Fruit fly (Drosophila melanogaster) whole organism, embryonic: ENCODE measurements around the gene CG10185.
A peak's percentile ranks its signal among the peaks of the same experiment; 100 is the strongest.

ENCODE experiments used
- ATbp ChIP-seq: fragments of 200-800 bp; sonication (Bioruptor generic); optimal IDR thresholded peaks from 2 replicates; lab custom pipeline; 2017; ENCODE audit warnings: missing biosample characterization, mild to moderate bottlenecking, missing genetic modification characterization, missing genetic modification reagents
- Awh ChIP-seq: fragments of 200-800 bp; sonication (Bioruptor generic); IDR thresholded peaks from 2 replicates; pipeline ENCODE4, ENCODE4 v1.3.6; 2022; ENCODE audit warnings: missing biosample characterization, missing genetic modification characterization
- CG10959 ChIP-seq: fragments of 200-800 bp; sonication (Bioruptor generic); IDR thresholded peaks from 2 replicates; pipeline ENCODE4 v1.3.6; 2022; ENCODE audit warnings: missing biosample characterization, missing genetic modification characterization
- CG12071 ChIP-seq: fragments of 200-800 bp; sonication (Bioruptor generic); optimal IDR thresholded peaks from 3 replicates; lab custom pipeline; 2018; ENCODE audit warnings: missing biosample characterization, mild to moderate bottlenecking, missing genetic modification characterization
- CG12391 ChIP-seq: fragments of 200-800 bp; sonication (Bioruptor generic); optimal IDR thresholded peaks from 3 replicates; lab custom pipeline; 2018; ENCODE audit warnings: missing biosample characterization, mild to moderate bottlenecking, missing genetic modification characterization, moderate library complexity
- CG12659 ChIP-seq: fragments of 200-800 bp; sonication (Bioruptor generic); optimal IDR thresholded peaks from 3 replicates; lab custom pipeline; 2017; ENCODE audit warnings: mild to moderate bottlenecking, missing biosample characterization, missing genetic modification reagents, missing genetic modification characterization
- CG12744 ChIP-seq: fragments of 200-800 bp; sonication (Bioruptor generic); optimal IDR thresholded peaks from 2 replicates; lab custom pipeline; 2016; ENCODE audit warnings: missing biosample characterization, missing genetic modification characterization
- CG13894 ChIP-seq: fragments of 200-800 bp; sonication (Bioruptor generic); optimal IDR thresholded peaks from 3 replicates; lab custom pipeline; 2018; ENCODE audit warnings: missing biosample characterization, mild to moderate bottlenecking, missing genetic modification characterization, moderate library complexity
- CG14667 ChIP-seq: fragments of 200-800 bp; sonication (Bioruptor generic); IDR thresholded peaks from 2 replicates; pipeline ENCODE4 v1.3.6; 2022; ENCODE audit warnings: missing biosample characterization, missing genetic modification characterization
- CG14860 ChIP-seq: fragments of 200-800 bp; sonication (Bioruptor generic); IDR thresholded peaks from 3 replicates; pipeline ENCODE4 v1.3.6; 2022; ENCODE audit warnings: missing biosample characterization, missing genetic modification characterization; ENCODE audit not compliant: partially characterized antibody
- CG16863 ChIP-seq: fragments of 200-800 bp; sonication (Bioruptor generic); optimal IDR thresholded peaks from 3 replicates; lab custom pipeline; 2016; ENCODE audit warnings: missing biosample characterization, missing genetic modification characterization
- CG17328 ChIP-seq: fragments of 200-800 bp; sonication (Bioruptor generic); IDR thresholded peaks from 2 replicates; pipeline ENCODE4 v1.3.6; 2022; ENCODE audit warnings: missing biosample characterization, missing genetic modification characterization
- CG17612 ChIP-seq: fragments of 200-800 bp; sonication (Bioruptor generic); IDR thresholded peaks from 2 replicates; pipeline ENCODE4 v1.3.6; 2022; ENCODE audit warnings: missing biosample characterization, missing genetic modification characterization
- CG3065 ChIP-seq: fragments of 200-800 bp; sonication (Bioruptor generic); optimal IDR thresholded peaks from 2 replicates; lab custom pipeline; 2016; ENCODE audit warnings: missing biosample characterization, missing genetic modification characterization
- CG31365 ChIP-seq: fragments of 200-800 bp; sonication (Bioruptor generic); optimal IDR thresholded peaks from 2 replicates; lab custom pipeline; 2018; ENCODE audit warnings: missing biosample characterization, mild to moderate bottlenecking, missing genetic modification characterization
- CG34224 ChIP-seq: fragments of 200-800 bp; sonication (Bioruptor generic); IDR thresholded peaks from 3 replicates; pipeline ENCODE4 v1.3.6; 2022; ENCODE audit warnings: missing biosample characterization, missing genetic modification characterization; ENCODE audit not compliant: partially characterized antibody
- CG4424 ChIP-seq: fragments of 200-800 bp; sonication (Bioruptor generic); optimal IDR thresholded peaks from 3 replicates; lab custom pipeline; 2016; ENCODE audit warnings: missing biosample characterization, missing genetic modification characterization
- CG5953 ChIP-seq: fragments of 200-800 bp; sonication (Bioruptor generic); IDR thresholded peaks from 2 replicates; pipeline ENCODE4 v1.3.6; 2022; ENCODE audit warnings: missing biosample characterization, missing genetic modification characterization
- CG6683 ChIP-seq: fragments of 200-800 bp; sonication (Bioruptor generic); optimal IDR thresholded peaks from 2 replicates; lab custom pipeline; 2017; ENCODE audit warnings: missing biosample characterization, mild to moderate bottlenecking, missing genetic modification characterization, missing genetic modification reagents
- CG8944 ChIP-seq: fragments of 200-800 bp; sonication (Bioruptor generic); optimal IDR thresholded peaks from 3 replicates; lab custom pipeline; 2016; ENCODE audit warnings: missing biosample characterization, missing genetic modification characterization
- CG9817 ChIP-seq: fragments of 200-800 bp; sonication (Bioruptor generic); optimal IDR thresholded peaks from 2 replicates; lab custom pipeline; 2018; ENCODE audit warnings: missing biosample characterization, mild to moderate bottlenecking, missing genetic modification characterization, moderate library complexity
- CTCF ChIP-seq: fragments of 200-800 bp; sonication (Bioruptor generic); optimal IDR thresholded peaks from 2 replicates; lab custom pipeline; 2017; ENCODE audit warnings: missing biosample characterization, mild to moderate bottlenecking, missing genetic modification characterization, moderate library complexity
- Dip2 ChIP-seq: fragments of 200-800 bp; sonication (Bioruptor generic); IDR thresholded peaks from 2 replicates; pipeline ENCODE4 v1.3.6; 2022; ENCODE audit warnings: missing biosample characterization, missing genetic modification characterization
- Doc3 ChIP-seq: fragments of 200-800 bp; sonication (Bioruptor generic); IDR thresholded peaks from 3 replicates; pipeline ENCODE4 v1.3.6; 2022; ENCODE audit warnings: missing biosample characterization, missing genetic modification characterization; ENCODE audit not compliant: partially characterized antibody
- Drgx ChIP-seq: fragments of 200-800 bp; sonication (Bioruptor generic); IDR thresholded peaks from 2 replicates; pipeline ENCODE4 v1.3.6; 2022; ENCODE audit warnings: missing biosample characterization, missing genetic modification characterization
- HLH3B ChIP-seq: fragments of 200-800 bp; sonication (Bioruptor generic); IDR thresholded peaks from 2 replicates; pipeline ENCODE4 v1.3.6; 2022; ENCODE audit warnings: missing biosample characterization, missing genetic modification characterization
- MBD-R2 ChIP-seq: fragments of 200-800 bp; sonication (Bioruptor generic); IDR thresholded peaks from 2 replicates; pipeline ENCODE4 v1.3.6; 2022; ENCODE audit warnings: missing biosample characterization, missing genetic modification characterization
- Mad ChIP-seq: fragments of 200-800 bp; sonication (Bioruptor generic); optimal IDR thresholded peaks from 2 replicates; lab custom pipeline; 2016; ENCODE audit warnings: missing biosample characterization, missing genetic modification characterization
- Mrtf ChIP-seq: fragments of 200-800 bp; sonication (Bioruptor generic); IDR thresholded peaks from 3 replicates; pipeline ENCODE4 v1.3.6; 2022; ENCODE audit warnings: missing biosample characterization, missing genetic modification characterization
- Nf-YC ChIP-seq: fragments of 200-800 bp; optimal IDR thresholded peaks from 3 replicates; lab custom pipeline; 2019; ENCODE audit warnings: missing biosample characterization, mild to moderate bottlenecking, missing genetic modification characterization, moderate library complexity
- Optix ChIP-seq: fragments of 200-800 bp; sonication (Bioruptor generic); IDR thresholded peaks from 3 replicates; pipeline ENCODE4 v1.3.6; 2022; ENCODE audit warnings: missing biosample characterization, missing genetic modification characterization
- Pdp1 ChIP-seq, 2 experiments: fragments of 200-800 bp; sonication (Bioruptor generic); optimal IDR thresholded peaks; 3 replicates each; lab custom pipeline; 2016; ENCODE audit warnings: missing biosample characterization in 2 of 2, missing genetic modification characterization in 2 of 2, mild to moderate bottlenecking in 1 of 2, moderate library complexity in 1 of 2
- Scr ChIP-seq: fragments of 200-800 bp; sonication (Bioruptor generic); IDR thresholded peaks from 2 replicates; pipeline ENCODE4 v1.3.6; 2022; ENCODE audit warnings: missing biosample characterization, missing genetic modification characterization; ENCODE audit not compliant: partially characterized antibody
- Sox102F ChIP-seq: fragments of 200-800 bp; sonication (Bioruptor generic); optimal IDR thresholded peaks from 2 replicates; lab custom pipeline; 2018; ENCODE audit warnings: missing biosample characterization, mild to moderate bottlenecking, missing genetic modification characterization, moderate library complexity
- Trl ChIP-seq, 3 experiments: fragments of >200 bp in 2 of 3; fragments of 200-800 bp in 1 of 3; sonication (Bioruptor generic) in 1 of 3; optimal IDR thresholded peaks; 2 replicates in 1 of 3; 3 replicates in 2 of 3; lab custom pipeline; 2016 to 2017; ENCODE audit warnings: missing biosample characterization in 1 of 3, missing genetic modification characterization in 1 of 3
- bowl ChIP-seq: fragments of 200-800 bp; sonication (Bioruptor generic); IDR thresholded peaks from 2 replicates; pipeline ENCODE4 v1.3.6; 2022; ENCODE audit warnings: missing biosample characterization, missing genetic modification characterization
- bsh ChIP-seq, 2 experiments: fragments of 200-800 bp; sonication (Bioruptor generic); optimal IDR thresholded peaks; 2 replicates each; lab custom pipeline; 2017 to 2018; ENCODE audit warnings: mild to moderate bottlenecking in 2 of 2, missing biosample characterization in 2 of 2, missing genetic modification characterization in 2 of 2, moderate library complexity in 1 of 2
- cg ChIP-seq: fragments of 200-800 bp; sonication (Bioruptor generic); optimal IDR thresholded peaks from 3 replicates; lab custom pipeline; 2019; ENCODE audit warnings: missing biosample characterization, mild to moderate bottlenecking, missing genetic modification characterization, moderate library complexity
- corto ChIP-seq: fragments of 200-800 bp; sonication (Bioruptor generic); optimal IDR thresholded peaks from 2 replicates; lab custom pipeline; 2016; ENCODE audit warnings: missing biosample characterization, mild to moderate bottlenecking, missing genetic modification characterization, moderate library complexity
- dati ChIP-seq: fragments of 200-800 bp; sonication (Bioruptor generic); IDR thresholded peaks from 2 replicates; pipeline ENCODE4 v1.3.6; 2022; ENCODE audit warnings: missing biosample characterization, missing genetic modification characterization
- h ChIP-seq: fragments of >200 bp; optimal IDR thresholded peaks from 2 replicates; lab custom pipeline; 2017
- hbn ChIP-seq: fragments of 200-800 bp; sonication (Bioruptor generic); IDR thresholded peaks from 2 replicates; pipeline ENCODE4 v1.3.6; 2022; ENCODE audit warnings: missing biosample characterization, missing genetic modification characterization; ENCODE audit not compliant: partially characterized antibody
- ken ChIP-seq: fragments of 200-800 bp; sonication (Bioruptor generic); IDR thresholded peaks from 3 replicates; pipeline ENCODE4 v1.3.6; 2022; ENCODE audit warnings: missing biosample characterization, missing genetic modification characterization
- mld ChIP-seq: fragments of 200-800 bp; sonication (Bioruptor generic); IDR thresholded peaks from 3 replicates; pipeline ENCODE4 v1.3.6; 2022; ENCODE audit warnings: missing biosample characterization, missing genetic modification characterization; ENCODE audit not compliant: partially characterized antibody
- org-1 ChIP-seq: fragments of 200-800 bp; sonication (Bioruptor generic); optimal IDR thresholded peaks from 2 replicates; lab custom pipeline; 2017; ENCODE audit warnings: missing biosample characterization, missing genetic modification characterization
- pfk ChIP-seq: fragments of 200-800 bp; sonication (Bioruptor generic); optimal IDR thresholded peaks from 2 replicates; lab custom pipeline; 2018; ENCODE audit warnings: missing biosample characterization, mild to moderate bottlenecking, missing genetic modification characterization, moderate library complexity
- pzg ChIP-seq: fragments of 200-800 bp; sonication (Bioruptor generic); optimal IDR thresholded peaks from 3 replicates; lab custom pipeline; 2018; ENCODE audit warnings: missing biosample characterization, mild to moderate bottlenecking, missing genetic modification characterization, moderate library complexity
- salm ChIP-seq: fragments of 200-800 bp; sonication (Bioruptor generic); optimal IDR thresholded peaks from 2 replicates; lab custom pipeline; 2018; ENCODE audit warnings: missing biosample characterization, mild to moderate bottlenecking, missing genetic modification characterization
- slbo ChIP-seq: fragments of 200-800 bp; sonication (Bioruptor generic); IDR thresholded peaks from 2 replicates; pipeline ENCODE4 v1.3.6; 2022; ENCODE audit warnings: missing biosample characterization, missing genetic modification characterization
- tna ChIP-seq: fragments of 200-800 bp; sonication (Bioruptor generic); IDR thresholded peaks from 2 replicates; pipeline ENCODE4 v1.3.6; 2022; ENCODE audit warnings: missing biosample characterization, missing genetic modification characterization; ENCODE audit not compliant: partially characterized antibody

The CG10185 gene

dm6 chr3R:16011698-16012332 lies 55.6 kb downstream of the CG10185 start (continued):
- TF ChIP-seq CG5953 (no peak), CG12744 (GFP tag; lab: Kevin White, UChicago) (no peak), CG12071 (GFP tag; lab: Kevin White, UChicago) (peak; percentile 54), CG12391 (peak; percentile 12), ken (GFP tag; lab: Robert Waterston, UW) (no peak), bowl (GFP tag; lab: Robert Waterston, UW) (no peak), CTCF (no peak), Awh (no peak), salm (tag; lab: Kevin White, UChicago) (peak; percentile 30), CG14667 (GFP tag; lab: Robert Waterston, UW) (no peak), CG10959 (no peak), CG16863 (no peak), corto (GFP tag; lab: Kevin White, UChicago) (peak; percentile 4), HLH3B (GFP tag; lab: Robert Waterston, UW) (no peak), slbo (GFP tag; lab: Robert Waterston, UW) (0 out of 2 replicates have a peak, but pooled peaks have one; percentile 3), bsh (GFP tag; optimal IDR thresholded peaks at IDR 0.05; lab: Kevin White, UChicago) (no peak), Scr (GFP tag; lab: Robert Waterston, UW) (no peak), Pdp1 (GFP tag; optimal IDR thresholded peaks at IDR 0.05; lab: Kevin White, UChicago) (peak in 1 of 2 experiments; percentile 26), pzg (no peak), CG31365 (tag; lab: Kevin White, UChicago) (peak; percentile 5), Sox102F (GFP tag; lab: Kevin White, UChicago) (no peak), Trl (optimal IDR thresholded peaks at IDR 0.05; lab: Kevin White, UChicago) (no peak), Trl (GFP tag; optimal IDR thresholded peaks at IDR 0.05; lab: Kevin White, UChicago) (no peak), hbn (no peak), Mrtf (no peak), CG9817 (tag; lab: Kevin White, UChicago) (no peak), mld (GFP tag; lab: Robert Waterston, UW) (no peak), Optix (no peak), CG6683 (no peak), CG3065 (GFP tag; lab: Kevin White, UChicago) (no peak), CG17612 (no peak), Dip2 (GFP tag; lab: Robert Waterston, UW) (no peak), tna (no peak), CG12659 (GFP tag; lab: Kevin White, UChicago) (peak; percentile 10), org-1 (GFP tag; lab: Kevin White, UChicago) (no peak), Drgx (GFP tag; lab: Robert Waterston, UW) (no peak), CG17328 (no peak), Mad (no peak), Doc3 (GFP tag; lab: Robert Waterston, UW) (no peak), CG8944 (GFP tag; lab: Kevin White, UChicago) (no peak), cg (peak; percentile 83), h (lab: Kevin White, UChicago) (no peak), CG13894 (tag; lab: Kevin White, UChicago) (no peak), ATbp (GFP tag; lab: Kevin White, UChicago) (peak; percentile 23), CG34224 (no peak), dati (GFP tag; lab: Robert Waterston, UW) (no peak), Nf-YC (tag; lab: Kevin White, UChicago) (peak; percentile 91), CG14860 (0 out of 3 replicates have a peak, but pooled peaks have one; percentile 23), CG4424 (GFP tag; lab: Kevin White, UChicago) (no peak), MBD-R2 (no peak), pfk (GFP tag; lab: Kevin White, UChicago) (no peak)
